Fruit fly (Drosophila melanogaster): Measurements from ENCODE around the gene COX8.
A peak's percentile ranks its signal among the peaks of the same experiment; 100 is the strongest.

COX8 gene

dm6 chr3L:21523059-21523836 lies 16.0 kb downstream of the COX8 start, which contains the start of gene CG7611 (continued):
- TF ChIP-seq NfI (GFP tag; optimal IDR thresholded peaks at IDR 0.05) (no peak), al (GFP tag; IDR thresholded peaks at IDR 0.05) (no peak), CG34422 (GFP tag; IDR thresholded peaks at IDR 0.05) (no peak; the same call in 2 of the 3 replicates), Hand (GFP tag; optimal IDR thresholded peaks at IDR 0.05) (no peak), CG1233 (GFP tag; optimal IDR thresholded peaks at IDR 0.05) (no peak), fu2 (GFP tag; optimal IDR thresholded peaks at IDR 0.05) (no peak), klu (GFP tag; IDR thresholded peaks at IDR 0.05) (no peak), Mad (GFP tag; optimal IDR thresholded peaks at IDR 0.05) (no peak), Pdp1 (GFP tag; optimal IDR thresholded peaks at IDR 0.05) (peak in 1 of 2 experiments; percentile 77), lbe (GFP tag; optimal IDR thresholded peaks at IDR 0.05) (peak; percentile 11), CG1603 (tag; optimal IDR thresholded peaks at IDR 0.05) (peak; percentile 29), Meics (GFP tag; optimal IDR thresholded peaks at IDR 0.05) (no peak), zfh2 (GFP tag; optimal IDR thresholded peaks at IDR 0.05) (no peak), CG12155 (GFP tag; optimal IDR thresholded peaks at IDR 0.05) (no peak), Camta (GFP tag; optimal IDR thresholded peaks at IDR 0.05) (no peak), Elba2 (GFP tag; optimal IDR thresholded peaks at IDR 0.05) (no peak), H15 (GFP tag; IDR thresholded peaks at IDR 0.05) (no peak), btn (GFP tag; optimal IDR thresholded peaks at IDR 0.05) (no peak), ash1 (GFP tag; optimal IDR thresholded peaks at IDR 0.05) (no peak), chinmo (GFP tag; IDR thresholded peaks at IDR 0.05; ENCODE audit: partially characterized antibody) (0 out of 4 replicates have a peak, but pooled peaks have one; percentile 69), Kr (GFP tag; optimal IDR thresholded peaks at IDR 0.05) (peak; percentile 96), E2f2 (GFP tag; IDR thresholded peaks at IDR 0.05) (peak; percentile 57), stwl (tag; optimal IDR thresholded peaks at IDR 0.05) (peak; percentile 57), CG9817 (tag; optimal IDR thresholded peaks at IDR 0.05) (no peak), nau (GFP tag; optimal IDR thresholded peaks at IDR 0.05) (no peak), cg (GFP tag; optimal IDR thresholded peaks at IDR 0.05) (peak; percentile 66), CrebB (tag; optimal IDR thresholded peaks at IDR 0.05) (no peak), Med (GFP tag) (no peak), CG6854 (GFP tag; optimal IDR thresholded peaks at IDR 0.05) (no peak), CG34224 (GFP tag; IDR thresholded peaks at IDR 0.05; ENCODE audit: partially characterized antibody) (no peak), mirr (GFP tag; optimal IDR thresholded peaks at IDR 0.05) (no peak), MESR4 (GFP tag; optimal IDR thresholded peaks at IDR 0.05) (peak; percentile 97), kni (GFP tag; optimal IDR thresholded peaks at IDR 0.05) (no peak), Fer1 (GFP tag; optimal IDR thresholded peaks at IDR 0.05) (no peak), D (optimal IDR thresholded peaks at IDR 0.05) (peak; percentile 68), D (GFP tag; optimal IDR thresholded peaks at IDR 0.05) (peak; percentile 8), Blimp-1 (GFP tag; optimal IDR thresholded peaks at IDR 0.05) (no peak), tap (tag; optimal IDR thresholded peaks at IDR 0.05) (no peak), Lpt (GFP tag; optimal IDR thresholded peaks at IDR 0.05) (no peak), CG31365 (tag; optimal IDR thresholded peaks at IDR 0.05) (no peak), Spps (tag; optimal IDR thresholded peaks at IDR 0.05) (no peak), pb (GFP tag; optimal IDR thresholded peaks at IDR 0.05) (no peak), stc (GFP tag; IDR thresholded peaks at IDR 0.05) (0 out of 2 replicates have a peak, but pooled peaks have one; percentile 4), CG31224 (GFP tag; IDR thresholded peaks at IDR 0.05) (no peak), CG6254 (GFP tag; optimal IDR thresholded peaks at IDR 0.05) (no peak), gem (tag; optimal IDR thresholded peaks at IDR 0.05) (no peak), Asciz (GFP tag; optimal IDR thresholded peaks at IDR 0.05) (no peak), YL-1 (GFP tag; optimal IDR thresholded peaks at IDR 0.05) (peak; percentile 70), Bteb2 (GFP tag; optimal IDR thresholded peaks at IDR 0.05) (no peak)

All from whole organism, embryonic.